Worm (Caenorhabditis elegans) whole organism, early embryonic: ENCODE results near the gene isy-1.

Experiments used
- B0310.2 ChIP-seq: sonication (generic microtip); optimal IDR thresholded peaks from 2 replicates; lab custom pipeline; 2016; ENCODE audit warnings: mild to moderate bottlenecking, missing genetic modification characterization, missing compliant biosample characterization
- F13C5.2 ChIP-seq: sonication (generic microtip); optimal IDR thresholded peaks from 2 replicates; lab custom pipeline; 2017; ENCODE audit warnings: mild to moderate bottlenecking, missing genetic modification characterization, inconsistent platforms, missing compliant biosample characterization
- aly-1 ChIP-seq: sonication (generic microtip); optimal IDR thresholded peaks from 2 replicates; lab custom pipeline; 2016; ENCODE audit warnings: missing genetic modification characterization, missing compliant biosample characterization
- ama-1 ChIP-seq: fragments of 150-350 bp; optimal IDR thresholded peaks from 2 replicates; lab custom pipeline; 2014
- ceh-13 ChIP-seq: fragments of 200-800 bp; sonication (Bioruptor generic); optimal IDR thresholded peaks from 2 replicates; lab custom pipeline; 2018; ENCODE audit warnings: mild to moderate bottlenecking, missing genetic modification characterization, missing compliant biosample characterization
- ceh-36 ChIP-seq: sonication (generic microtip); optimal IDR thresholded peaks from 2 replicates; lab custom pipeline; 2016; ENCODE audit warnings: missing genetic modification characterization, inconsistent platforms, missing compliant biosample characterization
- flt-1 ChIP-seq: fragments of 200-800 bp; sonication (Bioruptor generic); IDR thresholded peaks from 2 replicates; pipeline ENCODE4 v1.3.6; 2022; ENCODE audit warnings: missing genetic modification characterization, missing compliant biosample characterization
- hmbx-1 ChIP-seq: sonication (generic microtip); optimal IDR thresholded peaks from 2 replicates; lab custom pipeline; 2016; ENCODE audit warnings: mild to moderate bottlenecking, missing genetic modification characterization, missing compliant biosample characterization
- hmg-4 ChIP-seq: fragments of 200-800 bp; sonication (Bioruptor generic); optimal IDR thresholded peaks from 2 replicates; lab custom pipeline; 2018; ENCODE audit warnings: mild to moderate bottlenecking, missing genetic modification characterization, missing compliant biosample characterization
- scrt-1 ChIP-seq: fragments of 200-800 bp; sonication (Bioruptor generic); IDR thresholded peaks from 2 replicates; pipeline ENCODE4 v1.3.6; 2022; ENCODE audit warnings: missing genetic modification characterization, missing compliant biosample characterization
- sea-1 ChIP-seq: fragments of 200-800 bp; sonication (Bioruptor generic); conservative IDR thresholded peaks from 2 replicates; pipeline ENCODE4 v1.3.6; 2022; ENCODE audit warnings: missing genetic modification characterization, missing compliant biosample characterization
- tbx-11 ChIP-seq: fragments of 200-800 bp; sonication (Bioruptor generic); IDR thresholded peaks from 2 replicates; pipeline ENCODE4 v1.3.6; 2022; ENCODE audit warnings: missing genetic modification characterization, missing compliant biosample characterization
- tbx-37 ChIP-seq: fragments of 200-800 bp; sonication (Bioruptor generic); conservative IDR thresholded peaks from 2 replicates; pipeline ENCODE4 v1.3.6; 2022; ENCODE audit warnings: missing genetic modification reagents, missing genetic modification characterization, missing compliant biosample characterization
- tra-4 ChIP-seq: sonication (generic microtip); optimal IDR thresholded peaks from 2 replicates; lab custom pipeline; 2017; ENCODE audit warnings: missing genetic modification characterization, missing compliant biosample characterization

ce11 chrV:10970070-10970469, 30.4 kb downstream of the isy-1 start, which contains the start of gene F17C11.22:
- TF ChIP-seq F13C5.2 (tag; lab: Kevin White, UChicago) (no peak), ama-1 (lab: Kevin White, UChicago) (no peak), ceh-36 (tag; lab: Kevin White, UChicago) (no peak), sea-1 (GFP tag; lab: Robert Waterston, UW) (no peak), flt-1 (GFP tag; lab: Robert Waterston, UW) (no peak), hmbx-1 (tag; lab: Kevin White, UChicago) (no peak), tbx-37 (GFP tag; lab: Robert Waterston, UW) (no peak), tbx-11 (GFP tag; lab: Robert Waterston, UW) (no peak), scrt-1 (GFP tag; lab: Robert Waterston, UW) (no peak), ceh-13 (GFP tag; lab: Kevin White, UChicago) (no peak), tra-4 (tag; lab: Kevin White, UChicago) (no peak), hmg-4 (GFP tag; lab: Kevin White, UChicago) (no peak), B0310.2 (no peak), aly-1 (tag; lab: Kevin White, UChicago) (no peak)
